Worm (Caenorhabditis elegans): ENCODE data around the gene mon-2.

DNA sequence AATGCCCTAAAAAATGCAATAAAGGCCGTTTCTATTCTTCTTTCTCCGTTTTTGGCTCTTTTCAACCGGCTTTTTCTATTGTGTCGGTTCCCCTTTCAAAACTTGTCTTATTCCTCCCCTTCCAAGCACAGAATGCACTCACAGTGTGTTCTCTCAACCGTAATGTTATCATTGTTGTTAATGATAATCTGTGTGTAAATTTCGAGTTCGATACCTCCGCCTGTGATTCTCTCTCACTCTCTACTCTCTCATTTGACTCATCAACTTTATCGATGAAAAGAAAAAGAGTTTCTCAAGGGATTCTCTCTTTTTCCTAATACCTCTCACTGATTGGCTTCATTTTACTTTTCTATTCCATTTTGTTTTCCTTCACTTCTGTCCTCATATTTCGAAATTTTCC lies 32.1 kb downstream of the mon-2 start:
- TF ChIP-seq unc-62 (GFP tag; optimal IDR thresholded peaks at IDR 0.05): no peak
- no peak for TF ChIP-seq mls-2 (tag; optimal IDR thresholded peaks at IDR 0.05)
- no peak for TF ChIP-seq unc-39 (tag; optimal IDR thresholded peaks at IDR 0.05)
- no peak for TF ChIP-seq cnd-1 (tag; optimal IDR thresholded peaks at IDR 0.05)
- TF ChIP-seq sem-2 (GFP tag; optimal IDR thresholded peaks at IDR 0.05): no peak
- no peak for TF ChIP-seq nhr-237 (tag; optimal IDR thresholded peaks at IDR 0.05)
- TF ChIP-seq blmp-1 (tag; optimal IDR thresholded peaks at IDR 0.05): no peak
- no peak for TF ChIP-seq nhr-76 (tag; optimal IDR thresholded peaks at IDR 0.05)
- no peak for TF ChIP-seq nhr-12 (tag; optimal IDR thresholded peaks at IDR 0.05)
- no peak for TF ChIP-seq ztf-11 (tag; optimal IDR thresholded peaks at IDR 0.05)
